Fruit fly (Drosophila melanogaster): ENCODE results near the gene PolI.

The PolI gene

dm6 chr3R:8243720-8244119, 10.4 kb downstream of the PolI start, which contains the start of the genes CG9636, CG18749 and CG33722 (continued):
- TF ChIP-seq dpn (GFP tag; optimal IDR thresholded peaks at IDR 0.05) (peak; percentile 46 to 72), HmgZ (tag; optimal IDR thresholded peaks at IDR 0.05) (peak; percentile 78), H15 (GFP tag; IDR thresholded peaks at IDR 0.05) (peak; percentile 73; the same call in 2 of the 3 replicates), rib (GFP tag; IDR thresholded peaks at IDR 0.05) (peak; percentile 44; the same call in 1 of the 2 replicates), bsh (GFP tag; optimal IDR thresholded peaks at IDR 0.05) (peak in 1 of 2 experiments; percentile 73), stwl (tag; optimal IDR thresholded peaks at IDR 0.05) (peak; percentile 94), Hey (tag; optimal IDR thresholded peaks at IDR 0.05) (no peak), CG3726 (GFP tag; IDR thresholded peaks at IDR 0.05) (no peak), ewg (GFP tag; optimal IDR thresholded peaks at IDR 0.05) (peak; percentile 36), pros (GFP tag; optimal IDR thresholded peaks at IDR 0.05) (peak; percentile 16), CG12104 (GFP tag; optimal IDR thresholded peaks at IDR 0.05) (peak; percentile 50), CG8359 (GFP tag; optimal IDR thresholded peaks at IDR 0.05; ENCODE audit: borderline replicate concordance) (no peak), chif (GFP tag; optimal IDR thresholded peaks at IDR 0.05) (peak in 1 of 2 experiments; percentile 38), shn (GFP tag; optimal IDR thresholded peaks at IDR 0.05) (no peak), D19A (tag; optimal IDR thresholded peaks at IDR 0.05) (peak; percentile 69), HLHmδ (GFP tag; optimal IDR thresholded peaks at IDR 0.05) (no peak), CG10462 (GFP tag; optimal IDR thresholded peaks at IDR 0.05) (no peak), run (tag; optimal IDR thresholded peaks at IDR 0.05) (peak; percentile 3), bowl (GFP tag; IDR thresholded peaks at IDR 0.05) (0 out of 2 replicates have a peak, but pooled peaks have one; percentile 34), CG7357 (GFP tag; IDR thresholded peaks at IDR 0.05) (peak; percentile 38; the same call in 1 of the 3 replicates), Camta (GFP tag; optimal IDR thresholded peaks at IDR 0.05) (peak; percentile 24), disco-r (GFP tag; optimal IDR thresholded peaks at IDR 0.05) (no peak), Abd-B (GFP tag; optimal IDR thresholded peaks at IDR 0.05) (peak; percentile 84), pho (GFP tag; optimal IDR thresholded peaks at IDR 0.05) (peak; percentile 45), dysf (GFP tag; IDR thresholded peaks at IDR 0.05) (peak; percentile 53; the same call in 2 of the 3 replicates), twi (tag; optimal IDR thresholded peaks at IDR 0.05) (peak; percentile 56), eve (GFP tag; optimal IDR thresholded peaks at IDR 0.05) (no peak), pb (GFP tag; optimal IDR thresholded peaks at IDR 0.05) (no peak), Xrp1 (GFP tag; IDR thresholded peaks at IDR 0.05) (peak; percentile 78), knrl (GFP tag; IDR thresholded peaks at IDR 0.05; ENCODE audit: partially characterized antibody) (peak; percentile 94), zfh1 (GFP tag; IDR thresholded peaks at IDR 0.05) (peak; percentile 37; the same call in 1 of the 3 replicates), CG9727 (GFP tag; optimal IDR thresholded peaks at IDR 0.05) (peak; percentile 76), CG2678 (tag; optimal IDR thresholded peaks at IDR 0.05) (no peak), CG15601 (tag; optimal IDR thresholded peaks at IDR 0.05) (peak; percentile 74), Stat92E (GFP tag; optimal IDR thresholded peaks at IDR 0.05) (peak in 1 of 3 experiments; percentile 74), Max (GFP tag; optimal IDR thresholded peaks at IDR 0.05) (peak; percentile 76), fru (optimal IDR thresholded peaks at IDR 0.05) (no peak), tll (GFP tag; optimal IDR thresholded peaks at IDR 0.05) (peak in 1 of 2 experiments; percentile 80), CG32772 (GFP tag; IDR thresholded peaks at IDR 0.05) (peak; percentile 58; the same call in 1 of the 2 replicates), otp (GFP tag; IDR thresholded peaks at IDR 0.05) (0 out of 3 replicates have a peak, but pooled peaks have one; percentile 46), Six4 (GFP tag; optimal IDR thresholded peaks at IDR 0.05) (peak; percentile 54), Hr39 (optimal IDR thresholded peaks at IDR 0.05) (no peak), ftz-f1 (GFP tag; optimal IDR thresholded peaks at IDR 0.05) (no peak), CG1602 (GFP tag; optimal IDR thresholded peaks at IDR 0.05) (peak; percentile 65), cad (GFP tag; optimal IDR thresholded peaks at IDR 0.05) (no peak), CG15514 (GFP tag; optimal IDR thresholded peaks at IDR 0.05) (peak; percentile 96), CG10979 (tag; optimal IDR thresholded peaks at IDR 0.05) (peak; percentile 66), nerfin-2 (GFP tag; IDR thresholded peaks at IDR 0.05; ENCODE audit: partially characterized antibody) (peak; percentile 97), CG7928 (GFP tag; optimal IDR thresholded peaks at IDR 0.05) (no peak), ap (GFP tag; IDR thresholded peaks at IDR 0.05) (no peak)
